Fruit fly (Drosophila melanogaster): Measurements from ENCODE around the gene Src64B.

- peak; percentile 61 for TF ChIP-seq CG8159 (tag; optimal IDR thresholded peaks at IDR 0.05)
- TF ChIP-seq CG9948 (tag; optimal IDR thresholded peaks at IDR 0.05) = peak; percentile 48
- no peak for TF ChIP-seq CG10348 (GFP tag; IDR thresholded peaks at IDR 0.05)
- TF ChIP-seq CG4496 (GFP tag; IDR thresholded peaks at IDR 0.05) = peak; percentile 65; the same call in 2 of the 3 replicates
- peak; percentile 25 for TF ChIP-seq gl (tag; optimal IDR thresholded peaks at IDR 0.05)
- no peak for TF ChIP-seq EcR (GFP tag; optimal IDR thresholded peaks at IDR 0.05)
- TF ChIP-seq Ets98B (GFP tag; IDR thresholded peaks at IDR 0.05) = peak; percentile 37; the same call in 1 of the 2 replicates
- peak; percentile 61 for TF ChIP-seq CG32121 (GFP tag; IDR thresholded peaks at IDR 0.05)
Measured at dm6 chr3L:4623870-4624269, 2.1 kb downstream of the Src64B start.
